Worm (Caenorhabditis elegans): ENCODE data around the gene asp-12.

The asp-12 gene

ce11 chrV:8226812-8227211 is 42.2 kb upstream of the asp-12 start, which contains the start of gene K07C11.10:
Gene K07C11.10 (minus strand): TSS chrV:8226912.
- no peak for TF ChIP-seq hmg-11 (tag; optimal IDR thresholded peaks at IDR 0.05)
- no peak for TF ChIP-seq skn-1 (tag; optimal IDR thresholded peaks at IDR 0.05)
- no peak for TF ChIP-seq R02D3.7 (tag; optimal IDR thresholded peaks at IDR 0.05)
- TF ChIP-seq nhr-11 (tag; optimal IDR thresholded peaks at IDR 0.05): no peak
- no peak for TF ChIP-seq ztf-11 (tag; optimal IDR thresholded peaks at IDR 0.05)
- no peak for TF ChIP-seq sea-2 (GFP tag; optimal IDR thresholded peaks at IDR 0.05)
- TF ChIP-seq unc-39 (tag; optimal IDR thresholded peaks at IDR 0.05): no peak
- no peak for TF ChIP-seq ceh-28 (tag; optimal IDR thresholded peaks at IDR 0.05)
- no peak for TF ChIP-seq elt-2 (tag; optimal IDR thresholded peaks at IDR 0.05)

ce11 chrV:8228712-8229119 is 40.3 kb upstream of the asp-12 start:
- TF ChIP-seq nhr-11 (tag; optimal IDR thresholded peaks at IDR 0.05): no peak
- TF ChIP-seq snpc-4 (tag; optimal IDR thresholded peaks at IDR 0.05): peak; percentile 99
- no peak for TF ChIP-seq ZK546.5 (tag; optimal IDR thresholded peaks at IDR 0.05)
- TF ChIP-seq ceh-9 (tag; optimal IDR thresholded peaks at IDR 0.05): no peak
- peak; percentile 49 for TF ChIP-seq lin-15B (tag; optimal IDR thresholded peaks at IDR 0.05)
- TF ChIP-seq daf-12 (tag; optimal IDR thresholded peaks at IDR 0.05): no peak
- no peak for TF ChIP-seq egl-5 (tag; optimal IDR thresholded peaks at IDR 0.05)
- TF ChIP-seq nhr-67 (tag; optimal IDR thresholded peaks at IDR 0.05): no peak
- TF ChIP-seq unc-39 (tag; optimal IDR thresholded peaks at IDR 0.05): no peak
- TF ChIP-seq tbx-2 (tag; optimal IDR thresholded peaks at IDR 0.05): peak; percentile 69
- TF ChIP-seq R02D3.7 (tag; optimal IDR thresholded peaks at IDR 0.05): peak; percentile 73
- peak; percentile 70 for TF ChIP-seq elt-2 (tag; optimal IDR thresholded peaks at IDR 0.05)
- peak; percentile 59 for TF ChIP-seq ceh-28 (tag; optimal IDR thresholded peaks at IDR 0.05)
- TF ChIP-seq nhr-77 (tag; optimal IDR thresholded peaks at IDR 0.05): peak; percentile 45
- TF ChIP-seq ceh-16 (tag; optimal IDR thresholded peaks at IDR 0.05): no peak
- TF ChIP-seq ztf-11 (tag; optimal IDR thresholded peaks at IDR 0.05): no peak
- peak; percentile 82 for TF ChIP-seq nfya-1 (tag; optimal IDR thresholded peaks at IDR 0.05; ENCODE audit: insufficient read depth)
- peak; percentile 3 for TF ChIP-seq zag-1 (tag; optimal IDR thresholded peaks at IDR 0.05)
- no peak for TF ChIP-seq jun-1 (tag; optimal IDR thresholded peaks at IDR 0.05)
- no peak for TF ChIP-seq elt-1 (tag; optimal IDR thresholded peaks at IDR 0.05)
- TF ChIP-seq sea-2 (GFP tag; optimal IDR thresholded peaks at IDR 0.05): no peak
- TF ChIP-seq pqm-1 (tag; optimal IDR thresholded peaks at IDR 0.05): peak; percentile 77
- no peak for TF ChIP-seq nhr-237 (tag; optimal IDR thresholded peaks at IDR 0.05)
- no peak for TF ChIP-seq mml-1 (tag; optimal IDR thresholded peaks at IDR 0.05)
- no peak for TF ChIP-seq nhr-28 (tag; optimal IDR thresholded peaks at IDR 0.05)
- TF ChIP-seq pha-4 (tag; optimal IDR thresholded peaks at IDR 0.05): peak; percentile 86
- TF ChIP-seq nhr-12 (tag; optimal IDR thresholded peaks at IDR 0.05): no peak
- TF ChIP-seq fos-1 (tag; optimal IDR thresholded peaks at IDR 0.05): no peak
- TF ChIP-seq hmg-11 (tag; optimal IDR thresholded peaks at IDR 0.05): peak; percentile 80
- peak; percentile 84 for TF ChIP-seq nhr-25 (tag; optimal IDR thresholded peaks at IDR 0.05)
- no peak for TF ChIP-seq eor-1 (tag; optimal IDR thresholded peaks at IDR 0.05)
- peak; percentile 91 for TF ChIP-seq nhr-23 (tag; optimal IDR thresholded peaks at IDR 0.05)
- peak; percentile 69 for TF ChIP-seq lin-39 (tag; optimal IDR thresholded peaks at IDR 0.05)
- no peak for TF ChIP-seq unc-62 (GFP tag; optimal IDR thresholded peaks at IDR 0.05)
- peak in 1 of 3 experiments; percentile 40 for TF ChIP-seq elt-3 (tag; optimal IDR thresholded peaks at IDR 0.05)
- TF ChIP-seq fkh-10 (GFP tag; optimal IDR thresholded peaks at IDR 0.05): no peak
- TF ChIP-seq egl-27 (tag; optimal IDR thresholded peaks at IDR 0.05): peak; percentile 66
- no peak for TF ChIP-seq nhr-76 (tag; optimal IDR thresholded peaks at IDR 0.05)
- no peak for TF ChIP-seq mdl-1 (tag; optimal IDR thresholded peaks at IDR 0.05)
- TF ChIP-seq nhr-43 (tag; optimal IDR thresholded peaks at IDR 0.05; ENCODE audit: poor library complexity, severe bottlenecking): peak; percentile 81
- peak; percentile 94 for TF ChIP-seq ama-1 (optimal IDR thresholded peaks at IDR 0.05)
- TF ChIP-seq ztf-4 (tag; optimal IDR thresholded peaks at IDR 0.05): no peak
- peak; percentile 91 for TF ChIP-seq aly-2 (tag; optimal IDR thresholded peaks at IDR 0.05)
- TF ChIP-seq fkh-2 (tag; optimal IDR thresholded peaks at IDR 0.05): no peak
- TF ChIP-seq skn-1 (tag; optimal IDR thresholded peaks at IDR 0.05): no peak
- peak; percentile 41 for TF ChIP-seq ceh-82 (tag; optimal IDR thresholded peaks at IDR 0.05)
- TF ChIP-seq lsy-12 (tag; optimal IDR thresholded peaks at IDR 0.05): peak; percentile 58
